Worm (Caenorhabditis elegans) whole organism, midembryonic: ENCODE results near the gene F13E9.16.

Experiments used
- T22C8.4 ChIP-seq: fragments of 200-800 bp; sonication (Bioruptor generic); IDR thresholded peaks from 2 replicates; pipeline ENCODE4 v1.3.6; 2022; ENCODE audit warnings: missing genetic modification characterization, missing compliant biosample characterization
- flt-1 ChIP-seq: fragments of 200-800 bp; sonication (Bioruptor generic); IDR thresholded peaks from 2 replicates; pipeline ENCODE4 v1.3.6; 2022; ENCODE audit warnings: missing genetic modification characterization, missing compliant biosample characterization
- klf-2 ChIP-seq: fragments of 200-800 bp; sonication (Bioruptor generic); conservative IDR thresholded peaks from 2 replicates; pipeline ENCODE4 v1.3.6; 2022; ENCODE audit warnings: missing genetic modification reagents, missing genetic modification characterization, missing compliant biosample characterization
- tab-1 ChIP-seq: fragments of 200-800 bp; sonication (Bioruptor generic); IDR thresholded peaks from 2 replicates; pipeline ENCODE4 v1.3.6; 2022; ENCODE audit warnings: missing genetic modification characterization, missing compliant biosample characterization

ce11 chrIV:10904282-10904681 is 17.1 kb upstream of the F13E9.16 start, which contains the start of gene ZK596.3:
- no peak for TF ChIP-seq T22C8.4
- no peak for TF ChIP-seq klf-2
- no peak for TF ChIP-seq tab-1 (GFP tag; lab: Robert Waterston, UW)
- no peak for TF ChIP-seq flt-1 (GFP tag; lab: Robert Waterston, UW)
